Fruit fly (Drosophila melanogaster) S2 (cell line): Measurements from ENCODE around the gene CG31777.

Experiments
- CG8478 ChIP-seq: fragments of >200 bp; optimal IDR thresholded peaks from 2 replicates; lab custom pipeline; 2018
- CTCF ChIP-seq, 2 experiments: fragments of >200 bp; optimal IDR thresholded peaks; 2 replicates each; lab custom pipeline; 2018

DNA sequence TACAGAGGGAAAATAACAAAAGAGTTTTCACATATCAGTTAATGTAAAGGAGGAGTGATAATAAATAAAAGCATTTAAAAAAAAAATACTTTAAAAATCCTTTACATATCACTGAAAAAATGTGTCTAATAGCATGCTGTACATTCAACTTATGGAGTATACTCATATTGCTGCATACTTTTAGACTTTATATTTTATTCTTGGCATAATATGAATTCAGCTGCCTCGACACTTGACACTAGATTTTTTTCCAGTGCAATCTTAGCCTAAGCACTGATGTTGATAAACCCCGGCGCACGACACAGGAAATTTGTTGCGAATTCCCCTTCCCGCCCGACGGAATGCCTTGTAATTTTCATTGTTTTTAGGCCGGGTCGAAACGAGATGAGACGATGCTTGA is 33.6 kb upstream of the CG31777 start:
- TF ChIP-seq CG8478: no peak
- no peak for TF ChIP-seq CTCF (optimal IDR thresholded peaks at IDR 0.05; lab: Kevin White, UChicago)
